Worm (Caenorhabditis elegans): ENCODE results near the gene grl-14.

- TF ChIP-seq mdt-29 (GFP tag; IDR thresholded peaks at IDR 0.05), result no peak
- TF ChIP-seq spr-3 (GFP tag; optimal IDR thresholded peaks at IDR 0.05), result no peak
- TF ChIP-seq lin-39 (tag; optimal IDR thresholded peaks at IDR 0.05), result no peak
- no peak for TF ChIP-seq R02D3.7 (tag; optimal IDR thresholded peaks at IDR 0.05)
- TF ChIP-seq snpc-1.2 (GFP tag; IDR thresholded peaks at IDR 0.05), result no peak
- no peak for TF ChIP-seq nhr-11 (tag; optimal IDR thresholded peaks at IDR 0.05)
These were observed 11.7 kb upstream of the grl-14 start for ce11 chrV:20813646-20814045.

Data from whole organism, L4 larva.